Fruit fly (Drosophila melanogaster) whole organism, embryonic: Measurements from ENCODE around the gene Twdlalpha.

ENCODE experiments used
- Aef1 ChIP-seq: fragments of 200-800 bp; sonication (Bioruptor generic); IDR thresholded peaks from 3 replicates; pipeline ENCODE4 v1.3.6; 2022; ENCODE audit warnings: missing biosample characterization, missing genetic modification characterization
- BEAF-32 ChIP-seq: fragments of 200-800 bp; sonication (Bioruptor generic); optimal IDR thresholded peaks from 3 replicates; lab custom pipeline; 2017; ENCODE audit warnings: missing biosample characterization, missing genetic modification characterization, mild to moderate bottlenecking, moderate library complexity, missing genetic modification reagents
- Bgb ChIP-seq: fragments of 200-800 bp; sonication (Bioruptor generic); IDR thresholded peaks from 2 replicates; pipeline ENCODE4 v1.3.6; 2022; ENCODE audit warnings: missing biosample characterization, missing genetic modification characterization; ENCODE audit not compliant: partially characterized antibody
- CG10366 ChIP-seq: fragments of 200-800 bp; sonication (Bioruptor generic); IDR thresholded peaks from 2 replicates; pipeline ENCODE4 v1.3.6; 2022; ENCODE audit warnings: missing biosample characterization, missing genetic modification characterization
- CG11696 ChIP-seq: fragments of 200-800 bp; sonication (Bioruptor generic); IDR thresholded peaks from 2 replicates; pipeline ENCODE4 v1.3.6; 2022; ENCODE audit warnings: missing biosample characterization, missing genetic modification characterization
- CG12155 ChIP-seq: fragments of 200-800 bp; sonication (Bioruptor generic); optimal IDR thresholded peaks from 3 replicates; lab custom pipeline; 2016; ENCODE audit warnings: missing biosample characterization, missing genetic modification characterization
- CG12659 ChIP-seq: fragments of 200-800 bp; sonication (Bioruptor generic); optimal IDR thresholded peaks from 3 replicates; lab custom pipeline; 2017; ENCODE audit warnings: mild to moderate bottlenecking, missing biosample characterization, missing genetic modification reagents, missing genetic modification characterization
- CG13123 ChIP-seq: fragments of 200-800 bp; sonication (Bioruptor generic); optimal IDR thresholded peaks from 2 replicates; lab custom pipeline; 2016; ENCODE audit warnings: missing biosample characterization, missing genetic modification characterization
- CG14710 ChIP-seq: fragments of 200-800 bp; sonication (Bioruptor generic); optimal IDR thresholded peaks from 3 replicates; lab custom pipeline; 2019; ENCODE audit warnings: missing biosample characterization, mild to moderate bottlenecking, missing genetic modification characterization, moderate library complexity
- CG15011 ChIP-seq: fragments of 200-800 bp; sonication (Bioruptor generic); optimal IDR thresholded peaks from 3 replicates; lab custom pipeline; 2018; ENCODE audit warnings: missing biosample characterization, mild to moderate bottlenecking, missing genetic modification characterization
- CG1603 ChIP-seq: fragments of 200-800 bp; sonication (Bioruptor generic); optimal IDR thresholded peaks from 2 replicates; lab custom pipeline; 2019; ENCODE audit warnings: missing biosample characterization, mild to moderate bottlenecking, missing genetic modification characterization, moderate library complexity
- CG17361 ChIP-seq: fragments of 200-800 bp; sonication (Bioruptor generic); IDR thresholded peaks from 3 replicates; pipeline ENCODE4 v1.3.6; 2022; ENCODE audit warnings: missing biosample characterization, missing genetic modification characterization
- CG18599 ChIP-seq: fragments of 200-800 bp; sonication (Bioruptor generic); optimal IDR thresholded peaks from 3 replicates; lab custom pipeline; 2017; ENCODE audit warnings: missing biosample characterization, missing genetic modification characterization, mild to moderate bottlenecking, moderate library complexity, missing genetic modification reagents
- CG30403 ChIP-seq: fragments of 200-800 bp; sonication (Bioruptor generic); optimal IDR thresholded peaks from 3 replicates; lab custom pipeline; 2016; ENCODE audit warnings: missing biosample characterization, missing genetic modification characterization
- CG32767 ChIP-seq: fragments of 200-800 bp; sonication (Bioruptor generic); IDR thresholded peaks from 2 replicates; pipeline ENCODE4 v1.3.6; 2022; ENCODE audit warnings: missing biosample characterization, missing genetic modification characterization
- CG33213 ChIP-seq: fragments of 200-800 bp; sonication (Bioruptor generic); optimal IDR thresholded peaks from 3 replicates; lab custom pipeline; 2016; ENCODE audit warnings: missing biosample characterization, missing genetic modification characterization
- CG3407 ChIP-seq: fragments of 200-800 bp; sonication (Bioruptor generic); optimal IDR thresholded peaks from 2 replicates; lab custom pipeline; 2018; ENCODE audit warnings: missing biosample characterization, mild to moderate bottlenecking, missing genetic modification characterization
- CG34376 ChIP-seq: fragments of 200-800 bp; sonication (Bioruptor generic); optimal IDR thresholded peaks from 2 replicates; lab custom pipeline; 2018; ENCODE audit warnings: missing biosample characterization, mild to moderate bottlenecking, missing genetic modification characterization
- CG34422 ChIP-seq: fragments of 200-800 bp; sonication (Bioruptor generic); IDR thresholded peaks from 3 replicates; pipeline ENCODE4 v1.3.6; 2022; ENCODE audit warnings: missing biosample characterization, missing genetic modification characterization
- CG4730 ChIP-seq: fragments of 200-800 bp; sonication (Bioruptor generic); IDR thresholded peaks from 2 replicates; pipeline ENCODE4 v1.3.6; 2022; ENCODE audit warnings: missing biosample characterization, missing genetic modification characterization
- CG4854 ChIP-seq: fragments of 200-800 bp; sonication (Bioruptor generic); optimal IDR thresholded peaks from 2 replicates; lab custom pipeline; 2016; ENCODE audit warnings: missing biosample characterization, missing genetic modification characterization, inconsistent platforms
- CG5180 ChIP-seq: fragments of 200-800 bp; sonication (Bioruptor generic); optimal IDR thresholded peaks from 3 replicates; lab custom pipeline; 2017; ENCODE audit warnings: missing biosample characterization, missing genetic modification characterization, mild to moderate bottlenecking, moderate library complexity, missing genetic modification reagents
- CG9437 ChIP-seq: fragments of 200-800 bp; sonication (Bioruptor generic); optimal IDR thresholded peaks from 2 replicates; lab custom pipeline; 2018; ENCODE audit warnings: missing biosample characterization, mild to moderate bottlenecking, missing genetic modification characterization
- CrebB ChIP-seq: fragments of 200-800 bp; sonication (Bioruptor generic); optimal IDR thresholded peaks from 3 replicates; lab custom pipeline; 2018; ENCODE audit warnings: missing biosample characterization, mild to moderate bottlenecking, missing genetic modification characterization
- D19B ChIP-seq: fragments of 200-800 bp; sonication (Bioruptor generic); optimal IDR thresholded peaks from 2 replicates; lab custom pipeline; 2017; ENCODE audit warnings: missing biosample characterization, mild to moderate bottlenecking, missing genetic modification characterization
- Hr78 ChIP-seq, 2 experiments: fragments of 200-800 bp in 1 of 2; fragments of >200 bp in 1 of 2; sonication (Bioruptor generic) in 1 of 2; optimal IDR thresholded peaks; 2 replicates each; lab custom pipeline; 2017 to 2019; ENCODE audit warnings: missing biosample characterization in 2 of 2, missing genetic modification characterization in 2 of 2, mild to moderate bottlenecking in 1 of 2, moderate library complexity in 1 of 2
- MTF-1 ChIP-seq: fragments of 200-800 bp; sonication (Bioruptor generic); optimal IDR thresholded peaks from 2 replicates; lab custom pipeline; 2018; ENCODE audit warnings: missing biosample characterization, mild to moderate bottlenecking, missing genetic modification characterization, borderline replicate concordance
- Meics ChIP-seq: fragments of 200-800 bp; sonication (Bioruptor generic); optimal IDR thresholded peaks from 2 replicates; lab custom pipeline; 2017; ENCODE audit warnings: missing biosample characterization, mild to moderate bottlenecking, missing genetic modification characterization
- Oli ChIP-seq: fragments of 200-800 bp; sonication (Bioruptor generic); optimal IDR thresholded peaks from 2 replicates; lab custom pipeline; 2018; ENCODE audit warnings: missing biosample characterization, mild to moderate bottlenecking, missing genetic modification characterization, moderate library complexity
- Pdp1 ChIP-seq, 2 experiments: fragments of 200-800 bp; sonication (Bioruptor generic); optimal IDR thresholded peaks; 3 replicates each; lab custom pipeline; 2016; ENCODE audit warnings: missing biosample characterization in 2 of 2, missing genetic modification characterization in 2 of 2, mild to moderate bottlenecking in 1 of 2, moderate library complexity in 1 of 2
- Ptx1 ChIP-seq: fragments of 200-800 bp; sonication (Bioruptor generic); IDR thresholded peaks from 2 replicates; pipeline ENCODE4 v1.3.6; 2022; ENCODE audit warnings: missing biosample characterization, missing genetic modification characterization
- Rfx ChIP-seq: fragments of 200-800 bp; sonication (Bioruptor generic); IDR thresholded peaks from 2 replicates; pipeline ENCODE4 v1.3.6; 2022; ENCODE audit warnings: missing biosample characterization, missing genetic modification characterization
- YL-1 ChIP-seq: fragments of 200-800 bp; sonication (Bioruptor generic); optimal IDR thresholded peaks from 3 replicates; lab custom pipeline; 2017; ENCODE audit warnings: missing biosample characterization, mild to moderate bottlenecking, missing genetic modification characterization
- abd-A ChIP-seq: fragments of 200-800 bp; sonication (Bioruptor generic); optimal IDR thresholded peaks from 3 replicates; lab custom pipeline; 2019; ENCODE audit warnings: missing biosample characterization, mild to moderate bottlenecking, missing genetic modification characterization, moderate library complexity
- ci ChIP-seq: fragments of 200-800 bp; sonication (Bioruptor generic); IDR thresholded peaks from 3 replicates; pipeline ENCODE4 v1.3.6; 2022; ENCODE audit warnings: missing biosample characterization, missing genetic modification characterization
- crp ChIP-seq, 2 experiments: fragments of 200-800 bp; sonication (Bioruptor generic); optimal IDR thresholded peaks; 2 replicates in 1 of 2; 3 replicates in 1 of 2; lab custom pipeline; 2017; ENCODE audit warnings: missing biosample characterization in 2 of 2, missing genetic modification characterization in 2 of 2, mild to moderate bottlenecking in 1 of 2, moderate library complexity in 1 of 2
- esg ChIP-seq: fragments of 200-800 bp; sonication (Bioruptor generic); conservative IDR thresholded peaks from 2 replicates; pipeline ENCODE4 v1.3.6; 2022; ENCODE audit warnings: missing biosample characterization, missing genetic modification characterization
- fd64A ChIP-seq: fragments of 200-800 bp; sonication (Bioruptor generic); optimal IDR thresholded peaks from 3 replicates; lab custom pipeline; 2018; ENCODE audit warnings: missing biosample characterization, mild to moderate bottlenecking, missing genetic modification characterization
- gfzf ChIP-seq: fragments of 200-800 bp; sonication (Bioruptor generic); optimal IDR thresholded peaks from 2 replicates; lab custom pipeline; 2016; ENCODE audit warnings: missing biosample characterization, mild to moderate bottlenecking, missing genetic modification characterization, moderate library complexity
- hth ChIP-seq: fragments of >200 bp; optimal IDR thresholded peaks from 2 replicates; lab custom pipeline; 2017; ENCODE audit warnings: inconsistent platforms
- insv ChIP-seq, 2 experiments: fragments of 200-800 bp; sonication (Bioruptor generic); optimal IDR thresholded peaks; 3 replicates each; lab custom pipeline; 2016 to 2018; ENCODE audit warnings: missing biosample characterization in 2 of 2, missing genetic modification characterization in 2 of 2
- kay ChIP-seq: fragments of 200-800 bp; sonication (Bioruptor generic); optimal IDR thresholded peaks from 2 replicates; lab custom pipeline; 2016; ENCODE audit warnings: missing biosample characterization, missing genetic modification characterization
- mam ChIP-seq: fragments of 200-800 bp; sonication (Bioruptor generic); optimal IDR thresholded peaks from 3 replicates; lab custom pipeline; 2016; ENCODE audit warnings: missing biosample characterization, missing genetic modification characterization
- nom ChIP-seq: fragments of 200-800 bp; sonication (Bioruptor generic); optimal IDR thresholded peaks from 2 replicates; lab custom pipeline; 2017; ENCODE audit warnings: missing biosample characterization, missing genetic modification characterization, mild to moderate bottlenecking, moderate library complexity, missing genetic modification reagents
- org-1 ChIP-seq: fragments of 200-800 bp; sonication (Bioruptor generic); optimal IDR thresholded peaks from 2 replicates; lab custom pipeline; 2017; ENCODE audit warnings: missing biosample characterization, missing genetic modification characterization
- pnt ChIP-seq: fragments of 200-800 bp; sonication (Bioruptor generic); optimal IDR thresholded peaks from 3 replicates; lab custom pipeline; 2016; ENCODE audit warnings: missing biosample characterization, missing genetic modification characterization
- salm ChIP-seq: fragments of 200-800 bp; sonication (Bioruptor generic); optimal IDR thresholded peaks from 2 replicates; lab custom pipeline; 2018; ENCODE audit warnings: missing biosample characterization, mild to moderate bottlenecking, missing genetic modification characterization
- trem ChIP-seq: fragments of 200-800 bp; optimal IDR thresholded peaks from 3 replicates; lab custom pipeline; 2019; ENCODE audit warnings: missing biosample characterization, mild to moderate bottlenecking, missing genetic modification characterization, moderate library complexity
- unc-4 ChIP-seq: fragments of 200-800 bp; sonication (Bioruptor generic); IDR thresholded peaks from 2 replicates; pipeline ENCODE4 v1.3.6; 2022; ENCODE audit warnings: missing biosample characterization, missing genetic modification characterization; ENCODE audit not compliant: partially characterized antibody
- vvl ChIP-seq: fragments of 200-800 bp; sonication (Bioruptor generic); IDR thresholded peaks from 2 replicates; pipeline ENCODE4 v1.3.6; 2022; ENCODE audit warnings: missing biosample characterization, missing genetic modification characterization

Gene Twdlalpha

dm6 chrX:16783743-16784142, 41.1 kb downstream of the Twdlalpha start, which contains the start of gene mRpL22 (continued):
- TF ChIP-seq CG12659 (GFP tag; lab: Kevin White, UChicago), result peak; percentile 20
- TF ChIP-seq Meics, result no peak
- TF ChIP-seq Ptx1, result no peak
- no peak for TF ChIP-seq ci (GFP tag; lab: Robert Waterston, UW)
- TF ChIP-seq hth (lab: Kevin White, UChicago), result no peak
- TF ChIP-seq kay (GFP tag; lab: Kevin White, UChicago), result no peak
- TF ChIP-seq CrebB (tag; lab: Kevin White, UChicago), result peak; percentile 28
- TF ChIP-seq CG15011 (GFP tag; lab: Kevin White, UChicago), result no peak
- TF ChIP-seq CG5180, result no peak
- no peak for TF ChIP-seq CG18599 (GFP tag; lab: Kevin White, UChicago)
- TF ChIP-seq CG10366 (GFP tag; lab: Robert Waterston, UW), result no peak
- no peak for TF ChIP-seq CG34376 (GFP tag; lab: Kevin White, UChicago)
- TF ChIP-seq Hr78 (GFP tag; optimal IDR thresholded peaks at IDR 0.05; lab: Kevin White, UChicago), result no peak
- no peak for TF ChIP-seq D19B (GFP tag; lab: Kevin White, UChicago)
- TF ChIP-seq pnt, result no peak
- TF ChIP-seq CG32767 (GFP tag; lab: Robert Waterston, UW), result no peak
- TF ChIP-seq fd64A, result no peak
- no peak for TF ChIP-seq Oli (tag; lab: Kevin White, UChicago)
- peak; percentile 56 for TF ChIP-seq CG14710 (tag; lab: Kevin White, UChicago)
- TF ChIP-seq Bgb (GFP tag; lab: Robert Waterston, UW), result peak; percentile 32; the same call in 1 of the 2 replicates
- no peak for TF ChIP-seq esg
- no peak for TF ChIP-seq CG4854 (GFP tag; lab: Kevin White, UChicago)
- TF ChIP-seq crp (GFP tag; optimal IDR thresholded peaks at IDR 0.05; lab: Kevin White, UChicago), result peak in 1 of 2 experiments; percentile 77
- TF ChIP-seq nom, result peak; percentile 8
- no peak for TF ChIP-seq abd-A (tag; lab: Kevin White, UChicago)
- TF ChIP-seq Aef1, result no peak
- 0 out of 2 replicates have a peak, but pooled peaks have one; percentile 19 for TF ChIP-seq unc-4 (GFP tag; lab: Robert Waterston, UW)
- peak; percentile 20; the same call in 1 of the 3 replicates for TF ChIP-seq CG34422 (GFP tag; lab: Robert Waterston, UW)
- no peak for TF ChIP-seq salm (tag; lab: Kevin White, UChicago)
- peak; percentile 10; the same call in 1 of the 2 replicates for TF ChIP-seq vvl (GFP tag; lab: Robert Waterston, UW)
- peak; percentile 69 for TF ChIP-seq CG9437 (GFP tag; lab: Kevin White, UChicago)
- TF ChIP-seq YL-1 (GFP tag; lab: Kevin White, UChicago), result peak; percentile 21
- TF ChIP-seq Pdp1 (GFP tag; optimal IDR thresholded peaks at IDR 0.05; lab: Kevin White, UChicago), result peak in 1 of 2 experiments; percentile 65
- no peak for TF ChIP-seq insv (GFP tag; optimal IDR thresholded peaks at IDR 0.05; lab: Kevin White, UChicago)
- TF ChIP-seq BEAF-32 (GFP tag; lab: Kevin White, UChicago), result peak; percentile 56
- TF ChIP-seq CG30403 (GFP tag; lab: Kevin White, UChicago), result no peak
- TF ChIP-seq CG17361, result peak; percentile 11; the same call in 1 of the 3 replicates
- TF ChIP-seq org-1 (GFP tag; lab: Kevin White, UChicago), result no peak
- TF ChIP-seq mam (GFP tag; lab: Kevin White, UChicago), result no peak
- peak; percentile 26 for TF ChIP-seq trem
- TF ChIP-seq Rfx (GFP tag; lab: Robert Waterston, UW), result peak; percentile 31; the same call in 1 of the 2 replicates
- TF ChIP-seq CG11696 (GFP tag; lab: Robert Waterston, UW), result no peak
- no peak for TF ChIP-seq CG3407 (GFP tag; lab: Kevin White, UChicago)
- no peak for TF ChIP-seq CG12155 (GFP tag; lab: Kevin White, UChicago)
- TF ChIP-seq CG1603, result peak; percentile 8
- peak; percentile 71 for TF ChIP-seq gfzf (GFP tag; lab: Kevin White, UChicago)
- no peak for TF ChIP-seq MTF-1 (GFP tag; lab: Kevin White, UChicago)
- TF ChIP-seq CG13123 (GFP tag; lab: Kevin White, UChicago), result no peak
- no peak for TF ChIP-seq CG33213
- TF ChIP-seq CG4730 (GFP tag; lab: Robert Waterston, UW), result no peak
